Worm (Caenorhabditis elegans): ENCODE results near the gene F10D2.8.

- TF ChIP-seq aha-1 (tag; optimal IDR thresholded peaks at IDR 0.05) (no peak), fkh-10 (GFP tag; optimal IDR thresholded peaks at IDR 0.05) (no peak), nhr-237 (tag; optimal IDR thresholded peaks at IDR 0.05) (no peak), elt-2 (tag; optimal IDR thresholded peaks at IDR 0.05) (no peak), fos-1 (tag; optimal IDR thresholded peaks at IDR 0.05) (no peak), blmp-1 (tag; optimal IDR thresholded peaks at IDR 0.05) (no peak), nhr-77 (tag; optimal IDR thresholded peaks at IDR 0.05) (no peak), jun-1 (tag; optimal IDR thresholded peaks at IDR 0.05) (no peak), unc-30 (tag; optimal IDR thresholded peaks at IDR 0.05) (no peak), unc-86 (tag; optimal IDR thresholded peaks at IDR 0.05) (no peak), pqm-1 (tag; optimal IDR thresholded peaks at IDR 0.05) (no peak), lin-13 (GFP tag; optimal IDR thresholded peaks at IDR 0.05) (no peak)
Observed at ce11 chrV:7147370-7147769, 3.1 kb downstream of the F10D2.8 start, which contains the start of gene ugt-38.

Data from whole organism, L1 larva.